Worm (Caenorhabditis elegans) whole organism, late embryonic: ENCODE results near the gene Y61A9LA.7.
"Not testable (repeated sequence)": the region's sequence is repeated elsewhere in the genome, so short reads cannot be mapped to it uniquely, and the experiment has no call there.

Experiments
- C08G9.2 ChIP-seq: sonication (generic microtip); optimal IDR thresholded peaks from 2 replicates; lab custom pipeline; 2016; ENCODE audit warnings: mild to moderate bottlenecking, missing genetic modification characterization, moderate library complexity, missing compliant biosample characterization
- K02D7.2 ChIP-seq: sonication (generic microtip); optimal IDR thresholded peaks from 2 replicates; lab custom pipeline; 2017; ENCODE audit warnings: mild to moderate bottlenecking, missing genetic modification characterization, missing compliant biosample characterization
- ama-1 ChIP-seq: fragments of 150-350 bp; optimal IDR thresholded peaks from 2 replicates; lab custom pipeline; 2014
- ceh-14 ChIP-seq: sonication (generic microtip); optimal IDR thresholded peaks from 2 replicates; lab custom pipeline; 2016; ENCODE audit warnings: missing genotype, missing genetic modification characterization, missing compliant biosample characterization
- ceh-18 ChIP-seq: sonication (generic microtip); optimal IDR thresholded peaks from 2 replicates; lab custom pipeline; 2016; ENCODE audit warnings: missing genetic modification characterization, missing compliant biosample characterization
- ceh-19 ChIP-seq: fragments of 200-800 bp; sonication (Bioruptor generic); optimal IDR thresholded peaks from 2 replicates; lab custom pipeline; 2018; ENCODE audit warnings: mild to moderate bottlenecking, missing genetic modification characterization, missing compliant biosample characterization
- ceh-30 ChIP-seq: fragments of 150-350 bp; optimal IDR thresholded peaks from 2 replicates; lab custom pipeline; 2014; ENCODE audit warnings: missing biosample characterization, missing genetic modification characterization
- ceh-31 ChIP-seq: sonication (generic microtip); optimal IDR thresholded peaks from 2 replicates; lab custom pipeline; 2016; ENCODE audit warnings: missing genetic modification characterization, missing compliant biosample characterization
- ceh-45 ChIP-seq: fragments of 200-800 bp; sonication (Bioruptor generic); IDR thresholded peaks from 2 replicates; pipeline ENCODE4 v1.3.6; 2022; ENCODE audit warnings: missing genetic modification reagents, missing genetic modification characterization, missing compliant biosample characterization
- ceh-6 ChIP-seq: fragments of 200-800 bp; sonication (Bioruptor generic); optimal IDR thresholded peaks from 2 replicates; lab custom pipeline; 2018; ENCODE audit warnings: mild to moderate bottlenecking, missing genetic modification characterization, missing compliant biosample characterization
- ceh-9 ChIP-seq: sonication (generic microtip); optimal IDR thresholded peaks from 2 replicates; lab custom pipeline; 2016; ENCODE audit warnings: mild to moderate bottlenecking, missing genetic modification characterization, inconsistent platforms, missing compliant biosample characterization
- che-1 ChIP-seq: sonication (generic microtip); optimal IDR thresholded peaks from 2 replicates; lab custom pipeline; 2016; ENCODE audit warnings: mild to moderate bottlenecking, missing genetic modification characterization, missing compliant biosample characterization
- dmd-4 ChIP-seq: sonication (generic microtip); optimal IDR thresholded peaks from 2 replicates; lab custom pipeline; 2016; ENCODE audit warnings: borderline replicate concordance, missing genetic modification characterization, missing compliant biosample characterization
- elt-2 ChIP-seq: sonication (generic microtip); optimal IDR thresholded peaks from 2 replicates; lab custom pipeline; 2016; ENCODE audit warnings: missing genetic modification reagents, missing genetic modification characterization, missing compliant biosample characterization
- elt-4 ChIP-seq: sonication (generic microtip); optimal IDR thresholded peaks from 2 replicates; lab custom pipeline; 2016; ENCODE audit warnings: missing genetic modification characterization, missing compliant biosample characterization
- fkh-10 ChIP-seq: fragments of 150-350 bp; optimal IDR thresholded peaks from 2 replicates; lab custom pipeline; 2014; ENCODE audit warnings: missing biosample characterization, missing genetic modification reagents, missing genetic modification characterization
- fkh-6 ChIP-seq: sonication (generic microtip); optimal IDR thresholded peaks from 2 replicates; lab custom pipeline; 2016; ENCODE audit warnings: missing genetic modification characterization, missing compliant biosample characterization
- hlh-6 ChIP-seq: sonication (generic microtip); optimal IDR thresholded peaks from 2 replicates; lab custom pipeline; 2016; ENCODE audit warnings: missing genotype, missing genetic modification characterization, missing compliant biosample characterization
- lin-11 ChIP-seq: fragments of 200-800 bp; sonication (Bioruptor generic); optimal IDR thresholded peaks from 2 replicates; lab custom pipeline; 2018; ENCODE audit warnings: mild to moderate bottlenecking, missing genetic modification characterization, missing compliant biosample characterization
- mec-3 ChIP-seq: sonication (generic microtip); optimal IDR thresholded peaks from 2 replicates; lab custom pipeline; 2016; ENCODE audit warnings: borderline replicate concordance, missing genetic modification characterization, missing compliant biosample characterization
- nfya-1 ChIP-seq: sonication (generic microtip); optimal IDR thresholded peaks from 2 replicates; lab custom pipeline; 2017; ENCODE audit warnings: missing genetic modification characterization, mild to moderate bottlenecking, missing compliant biosample characterization, antibody characterized with exemption, moderate library complexity
- nhr-11 ChIP-seq: fragments of 150-350 bp; optimal IDR thresholded peaks from 2 replicates; lab custom pipeline; 2014; ENCODE audit warnings: missing biosample characterization, missing genetic modification characterization
- npax-4 ChIP-seq: sonication (generic microtip); optimal IDR thresholded peaks from 2 replicates; lab custom pipeline; 2016; ENCODE audit warnings: missing genetic modification characterization, missing compliant biosample characterization
- odd-2 ChIP-seq: sonication (generic microtip); optimal IDR thresholded peaks from 2 replicates; lab custom pipeline; 2017; ENCODE audit warnings: antibody characterized with exemption, mild to moderate bottlenecking, missing genetic modification characterization, missing compliant biosample characterization
- pat-9 ChIP-seq: fragments of 200-800 bp; sonication (Bioruptor generic); optimal IDR thresholded peaks from 2 replicates; lab custom pipeline; 2018; ENCODE audit warnings: mild to moderate bottlenecking, missing genetic modification characterization, moderate library complexity, missing compliant biosample characterization
- pax-1 ChIP-seq: fragments of 150-350 bp; optimal IDR thresholded peaks from 2 replicates; lab custom pipeline; 2014; ENCODE audit warnings: missing biosample characterization, missing genetic modification characterization
- pha-2 ChIP-seq: sonication (generic microtip); optimal IDR thresholded peaks from 2 replicates; lab custom pipeline; 2017; ENCODE audit warnings: mild to moderate bottlenecking, missing genetic modification characterization, missing compliant biosample characterization
- pqm-1 ChIP-seq: sonication (generic microtip); optimal IDR thresholded peaks from 2 replicates; lab custom pipeline; 2016; ENCODE audit warnings: missing genetic modification characterization, missing compliant biosample characterization
- pros-1 ChIP-seq: fragments of 150-350 bp; optimal IDR thresholded peaks from 2 replicates; lab custom pipeline; 2014; ENCODE audit warnings: missing biosample characterization, missing genetic modification reagents, missing genetic modification characterization
- ref-2 ChIP-seq: sonication (generic microtip); optimal IDR thresholded peaks from 2 replicates; lab custom pipeline; 2016; ENCODE audit warnings: missing genetic modification characterization, missing compliant biosample characterization
- rnt-1 ChIP-seq: sonication (generic microtip); optimal IDR thresholded peaks from 2 replicates; lab custom pipeline; 2016; ENCODE audit warnings: missing genetic modification characterization, missing compliant biosample characterization
- sox-4 ChIP-seq: sonication (generic microtip); optimal IDR thresholded peaks from 2 replicates; lab custom pipeline; 2017; ENCODE audit warnings: mild to moderate bottlenecking, missing genetic modification characterization, inconsistent platforms, missing compliant biosample characterization
- syd-9 ChIP-seq: sonication (generic microtip); optimal IDR thresholded peaks from 2 replicates; lab custom pipeline; 2016; ENCODE audit warnings: mild to moderate bottlenecking, missing genetic modification characterization, moderate library complexity, missing compliant biosample characterization
- tbx-2 ChIP-seq: sonication (generic microtip); optimal IDR thresholded peaks from 2 replicates; lab custom pipeline; 2016; ENCODE audit warnings: missing genetic modification characterization, missing compliant biosample characterization
- tbx-7 ChIP-seq: sonication (generic microtip); optimal IDR thresholded peaks from 2 replicates; lab custom pipeline; 2016; ENCODE audit warnings: missing genotype, missing genetic modification characterization, missing compliant biosample characterization
- unc-3 ChIP-seq, 2 experiments: fragments of 200-800 bp in 1 of 2; sonication (Bioruptor generic) in 1 of 2; sonication (generic microtip) in 1 of 2; conservative IDR thresholded peaks in 1 of 2; optimal IDR thresholded peaks in 1 of 2; 2 replicates each; pipeline versions ENCODE4 v1.3.6 to Lab custom; 2016 to 2022; ENCODE audit warnings: missing compliant biosample characterization in 2 of 2, missing genetic modification characterization in 2 of 2, missing genetic modification reagents in 1 of 2
- unc-42 ChIP-seq: sonication (generic microtip); optimal IDR thresholded peaks from 2 replicates; lab custom pipeline; 2016; ENCODE audit warnings: missing genotype, missing genetic modification characterization, missing compliant biosample characterization
- unc-55 ChIP-seq: sonication (generic microtip); optimal IDR thresholded peaks from 2 replicates; lab custom pipeline; 2017; ENCODE audit warnings: missing biosample characterization, missing genetic modification reagents, missing genetic modification characterization
- unc-86 ChIP-seq: sonication (generic microtip); optimal IDR thresholded peaks from 2 replicates; lab custom pipeline; 2016; ENCODE audit warnings: missing genetic modification characterization, missing compliant biosample characterization
- ztf-16 ChIP-seq: sonication (generic microtip); optimal IDR thresholded peaks from 2 replicates; lab custom pipeline; 2017; ENCODE audit warnings: missing genetic modification characterization, missing compliant biosample characterization

The Y61A9LA.7 gene

DNA sequence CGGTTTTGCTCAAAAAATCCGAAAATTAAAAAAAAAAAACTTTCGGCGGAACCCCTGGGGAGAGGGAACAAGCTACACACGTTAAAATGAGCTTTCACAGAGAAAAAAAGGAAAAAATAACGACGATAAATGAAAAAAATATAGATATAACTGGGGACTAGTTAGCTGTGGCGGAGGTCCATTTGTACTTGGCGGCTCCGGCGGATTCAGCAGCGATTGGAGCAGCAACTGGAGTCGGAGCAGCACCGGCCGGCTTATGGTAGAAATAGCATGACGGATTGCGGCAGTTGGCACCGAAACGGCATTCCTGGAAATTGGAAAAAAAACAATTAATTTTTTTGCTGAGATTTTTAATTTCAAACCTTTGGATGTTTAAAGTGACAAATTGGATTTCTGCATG lies 2.9 kb upstream of the Y61A9LA.7 start:
- TF ChIP-seq pqm-1 (tag; lab: Kevin White, UChicago) (no peak), che-1 (tag; lab: Kevin White, UChicago) (no peak), unc-86 (no peak), pros-1 (no peak), dmd-4 (tag; lab: Kevin White, UChicago) (no peak), pha-2 (no peak)

- not testable (repeated sequence) for TF ChIP-seq sox-4 (tag; lab: Kevin White, UChicago); ama-1 (lab: Kevin White, UChicago); unc-55 (GFP tag; lab: Kevin White, UChicago)
Observed at ce11 chrV:4560441-4560840, 840 bp upstream of the Y61A9LA.7 start, which contains the start of gene Y61A9LA.4. Y61A9LA.4 (plus strand) TSS chrV:4560741.

- not testable (repeated sequence) for TF ChIP-seq tbx-7; rnt-1; ceh-6 (GFP tag; lab: Kevin White, UChicago)
Observed at ce11 chrV:4553572-4553971, 6.0 kb downstream of the Y61A9LA.7 start, which contains the start of gene Y61A9LA.12. Y61A9LA.12 (plus strand) TSS chrV:4553872.

DNA sequence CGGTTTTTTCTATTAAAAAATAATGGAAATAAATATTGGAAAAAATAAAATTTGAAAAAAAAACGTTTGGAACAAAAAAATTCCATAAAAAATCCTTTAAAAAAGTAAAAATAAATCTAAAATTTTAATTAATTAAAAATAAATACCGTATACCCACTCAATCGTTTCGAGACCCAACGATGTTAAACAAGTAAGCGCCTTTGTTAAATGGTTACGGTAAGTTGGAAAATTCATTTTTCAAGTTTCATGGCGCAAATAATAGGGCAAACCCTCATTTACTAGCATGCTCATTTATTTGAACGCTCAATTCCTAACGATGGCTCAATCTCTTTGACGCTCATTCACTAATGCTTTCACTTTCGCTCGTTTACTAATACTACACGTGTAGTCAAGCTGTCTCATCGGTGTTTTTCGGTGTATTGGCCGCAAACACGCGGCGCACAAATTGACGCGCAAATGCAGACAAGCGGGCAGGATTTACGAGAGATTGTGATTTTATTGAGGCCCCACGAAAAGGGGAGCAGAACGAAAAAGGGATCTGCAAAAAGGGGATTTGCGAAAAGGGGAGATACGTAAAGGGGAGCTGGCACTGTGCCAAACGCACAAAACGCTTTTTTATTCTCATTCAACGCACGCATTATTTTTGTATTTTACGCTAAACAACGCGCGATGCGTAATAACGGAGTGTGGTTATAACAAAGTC lies 7.1 kb downstream of the Y61A9LA.7 start:
- TF ChIP-seq ceh-31 (tag; lab: Kevin White, UChicago), result peak; percentile 68
- TF ChIP-seq rnt-1, result peak; percentile 1
- peak; percentile 21 for TF ChIP-seq C08G9.2
- TF ChIP-seq ref-2, result peak; percentile 9
- peak; percentile 28 for TF ChIP-seq tbx-2 (tag; lab: Kevin White, UChicago)
- TF ChIP-seq unc-42 (tag; lab: Kevin White, UChicago), result peak; percentile 17
- TF ChIP-seq ceh-14 (tag; lab: Kevin White, UChicago), result peak; percentile 44

DNA sequence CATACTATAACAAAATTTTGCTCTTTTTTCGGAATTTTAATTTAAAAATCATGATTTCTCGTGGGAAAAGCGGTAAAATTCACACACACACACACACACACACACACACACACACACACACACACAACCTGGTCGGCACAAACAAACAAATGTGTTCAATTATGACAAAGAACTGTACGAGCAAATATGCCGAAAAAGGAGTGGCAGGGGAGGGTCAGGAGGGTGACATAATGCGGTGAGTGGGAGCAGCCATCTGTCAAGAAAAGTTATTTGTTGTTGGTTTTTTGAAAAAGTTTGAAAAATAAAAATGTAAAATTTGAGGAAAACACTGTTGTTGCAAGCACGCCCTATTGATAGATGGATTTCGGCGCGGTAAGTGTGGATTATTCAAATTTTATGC lies 7.7 kb downstream of the Y61A9LA.7 start:
- no peak for TF ChIP-seq ztf-16 (tag; lab: Kevin White, UChicago)
- TF ChIP-seq ceh-6 (GFP tag; lab: Kevin White, UChicago), result no peak
- TF ChIP-seq mec-3, result no peak
- TF ChIP-seq ama-1 (lab: Kevin White, UChicago), result no peak
- no peak for TF ChIP-seq elt-2 (tag; lab: Kevin White, UChicago)
- no peak for TF ChIP-seq unc-55 (GFP tag; lab: Kevin White, UChicago)
- TF ChIP-seq K02D7.2 (tag; lab: Kevin White, UChicago), result no peak
- TF ChIP-seq npax-4 (tag; lab: Kevin White, UChicago), result no peak
- TF ChIP-seq lin-11 (tag; lab: Kevin White, UChicago), result no peak
- no peak for TF ChIP-seq fkh-10 (GFP tag; lab: Kevin White, UChicago)
- TF ChIP-seq tbx-7, result no peak
- TF ChIP-seq ceh-45 (GFP tag; lab: Robert Waterston, UW), result no peak
- no peak for TF ChIP-seq fkh-6 (tag; lab: Kevin White, UChicago)
- TF ChIP-seq ceh-9, result no peak
- TF ChIP-seq, all 69 proteins: peak for 0

DNA sequence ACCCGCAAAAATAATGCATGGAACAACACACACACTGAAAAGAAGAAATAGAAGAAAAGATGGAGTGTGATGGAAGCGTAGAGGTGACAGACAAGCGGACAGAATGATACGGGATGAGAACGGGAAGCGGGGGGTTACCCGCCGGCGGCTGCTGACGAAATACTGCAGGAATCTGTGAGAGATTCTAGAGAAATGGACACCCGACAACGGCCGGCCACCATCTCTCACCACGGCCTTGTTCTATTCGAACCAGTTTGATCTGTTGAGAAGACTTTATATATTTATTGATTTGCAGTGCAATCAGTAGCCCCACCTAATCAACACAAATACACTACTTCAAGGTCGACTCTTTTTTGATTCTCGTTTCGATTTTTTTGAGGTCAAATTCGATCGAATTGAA lies 9.1 kb downstream of the Y61A9LA.7 start:
- no peak for TF ChIP-seq ceh-19 (GFP tag; lab: Kevin White, UChicago)
- no peak for TF ChIP-seq hlh-6
- TF ChIP-seq sox-4 (tag; lab: Kevin White, UChicago), result no peak
- no peak for TF ChIP-seq pat-9 (tag; lab: Kevin White, UChicago)
- TF ChIP-seq ceh-14 (tag; lab: Kevin White, UChicago), result peak; percentile 1
- no peak for TF ChIP-seq mec-3
- peak; percentile 64 for TF ChIP-seq rnt-1
- TF ChIP-seq unc-55 (GFP tag; lab: Kevin White, UChicago), result peak; percentile 49
- TF ChIP-seq ref-2, result peak; percentile 69
- no peak for TF ChIP-seq unc-3 (GFP tag; conservative IDR thresholded peaks at IDR 0.05; lab: Robert Waterston, UW)
- TF ChIP-seq unc-3 (tag; optimal IDR thresholded peaks at IDR 0.05; lab: Kevin White, UChicago), result no peak
- TF ChIP-seq tbx-2 (tag; lab: Kevin White, UChicago), result peak; percentile 51
- peak; percentile 63 for TF ChIP-seq ceh-18 (tag; lab: Kevin White, UChicago)
- no peak for TF ChIP-seq che-1 (tag; lab: Kevin White, UChicago)
- no peak for TF ChIP-seq pax-1 (tag; lab: Kevin White, UChicago)
- no peak for TF ChIP-seq C08G9.2
- TF ChIP-seq nfya-1 (tag; lab: Kevin White, UChicago), result peak; percentile 33
- TF ChIP-seq ceh-45 (GFP tag; lab: Robert Waterston, UW), result no peak
- no peak for TF ChIP-seq odd-2 (tag; lab: Kevin White, UChicago)
- TF ChIP-seq ceh-31 (tag; lab: Kevin White, UChicago), result peak; percentile 12
- no peak for TF ChIP-seq elt-4 (tag; lab: Kevin White, UChicago)
- no peak for TF ChIP-seq ceh-30 (tag; lab: Kevin White, UChicago)
- TF ChIP-seq nhr-11 (tag; lab: Kevin White, UChicago), result no peak
- TF ChIP-seq syd-9 (tag; lab: Kevin White, UChicago), result no peak
